Worm (Caenorhabditis elegans) whole organism, L2 larva: ENCODE data around the gene F31F6.1.

Experiments
- C34F6.9 ChIP-seq: fragments of 150-350 bp; optimal IDR thresholded peaks from 2 replicates; lab custom pipeline; 2014; ENCODE audit warnings: missing biosample characterization, missing genetic modification characterization
- F13H6.1 ChIP-seq: sonication (generic microtip); optimal IDR thresholded peaks from 2 replicates; lab custom pipeline; 2016; ENCODE audit warnings: missing genetic modification characterization, missing compliant biosample characterization
- R02D3.7 ChIP-seq: fragments of 150-350 bp; optimal IDR thresholded peaks from 2 replicates; lab custom pipeline; 2014; ENCODE audit warnings: missing biosample characterization, missing genetic modification characterization
- Y55F3AM.14 ChIP-seq: fragments of 200-800 bp; sonication (Bioruptor generic); optimal IDR thresholded peaks from 2 replicates; lab custom pipeline; 2018; ENCODE audit warnings: mild to moderate bottlenecking, missing genetic modification characterization, missing compliant biosample characterization
- ZK546.5 ChIP-seq: sonication (generic microtip); optimal IDR thresholded peaks from 2 replicates; lab custom pipeline; 2017; ENCODE audit warnings: missing biosample characterization, missing genetic modification characterization
- alr-1 ChIP-seq: fragments of 150-350 bp; optimal IDR thresholded peaks from 2 replicates; lab custom pipeline; 2014; ENCODE audit warnings: missing biosample characterization, missing genetic modification characterization
- ama-1 ChIP-seq: fragments of 150-350 bp; optimal IDR thresholded peaks from 2 replicates; lab custom pipeline; 2018; ENCODE audit warnings: inconsistent platforms
- blmp-1 ChIP-seq: sonication (generic microtip); optimal IDR thresholded peaks from 2 replicates; lab custom pipeline; 2017; ENCODE audit warnings: missing genetic modification characterization, mild to moderate bottlenecking, missing compliant biosample characterization, antibody characterized with exemption, moderate library complexity; ENCODE audit not compliant: insufficient read depth
- ceh-16 ChIP-seq: fragments of 150-350 bp; optimal IDR thresholded peaks from 2 replicates; lab custom pipeline; 2014; ENCODE audit warnings: missing biosample characterization, missing genetic modification characterization
- crh-2 ChIP-seq: sonication (generic microtip); optimal IDR thresholded peaks from 2 replicates; lab custom pipeline; 2017; ENCODE audit warnings: missing biosample characterization, missing genetic modification characterization
- dmd-4 ChIP-seq: sonication (generic microtip); optimal IDR thresholded peaks from 2 replicates; lab custom pipeline; 2017; ENCODE audit warnings: missing biosample characterization, missing genetic modification characterization
- egl-27 ChIP-seq: sonication (generic microtip); optimal IDR thresholded peaks from 3 replicates; lab custom pipeline; 2017; ENCODE audit warnings: missing biosample characterization, missing genetic modification reagents, missing genetic modification characterization
- elt-1 ChIP-seq: fragments of 150-350 bp; optimal IDR thresholded peaks from 2 replicates; lab custom pipeline; 2014; ENCODE audit warnings: missing biosample characterization, missing genetic modification characterization
- elt-3 ChIP-seq: sonication (generic microtip); optimal IDR thresholded peaks from 2 replicates; lab custom pipeline; 2017; ENCODE audit warnings: missing biosample characterization, missing genetic modification characterization
- fos-1 ChIP-seq: fragments of 150-350 bp; optimal IDR thresholded peaks from 2 replicates; lab custom pipeline; 2014; ENCODE audit warnings: missing biosample characterization, missing genetic modification characterization
- lin-11 ChIP-seq: fragments of 150-350 bp; sonication (generic microtip); optimal IDR thresholded peaks from 2 replicates; lab custom pipeline; 2014; ENCODE audit warnings: missing biosample characterization, missing genetic modification characterization, inconsistent platforms, mixed read lengths
- lin-39 ChIP-seq: fragments of 150-350 bp; optimal IDR thresholded peaks from 2 replicates; lab custom pipeline; 2014; ENCODE audit warnings: missing biosample characterization, missing genetic modification reagents, missing genetic modification characterization
- lsy-2 ChIP-seq, 2 experiments: fragments of 150-350 bp in 1 of 2; sonication (generic microtip) in 1 of 2; optimal IDR thresholded peaks; 2 replicates each; lab custom pipeline; 2014 to 2017; ENCODE audit warnings: missing biosample characterization in 2 of 2, missing genetic modification characterization in 2 of 2
- mbf-1 ChIP-seq: sonication (generic microtip); optimal IDR thresholded peaks from 2 replicates; lab custom pipeline; 2017; ENCODE audit warnings: missing biosample characterization, missing genetic modification characterization
- nhr-10 ChIP-seq: sonication (generic microtip); optimal IDR thresholded peaks from 2 replicates; lab custom pipeline; 2017; ENCODE audit warnings: missing biosample characterization, missing genetic modification characterization
- nhr-11 ChIP-seq: fragments of 150-350 bp; optimal IDR thresholded peaks from 2 replicates; lab custom pipeline; 2014; ENCODE audit warnings: missing biosample characterization, missing genetic modification characterization
- nhr-12 ChIP-seq: fragments of 150-350 bp; optimal IDR thresholded peaks from 2 replicates; lab custom pipeline; 2014; ENCODE audit warnings: missing biosample characterization, missing genetic modification characterization
- nhr-129 ChIP-seq: fragments of 150-350 bp; optimal IDR thresholded peaks from 2 replicates; lab custom pipeline; 2014; ENCODE audit warnings: missing biosample characterization, missing genetic modification characterization
- nhr-21 ChIP-seq: fragments of 150-350 bp; optimal IDR thresholded peaks from 2 replicates; lab custom pipeline; 2014; ENCODE audit warnings: missing biosample characterization, missing genetic modification characterization
- nhr-25 ChIP-seq: fragments of 150-350 bp; sonication (generic microtip); optimal IDR thresholded peaks from 3 replicates; lab custom pipeline; 2014; ENCODE audit warnings: missing biosample characterization, missing genetic modification characterization
- nhr-6 ChIP-seq: fragments of 150-350 bp; optimal IDR thresholded peaks from 2 replicates; lab custom pipeline; 2014; ENCODE audit warnings: missing biosample characterization, missing genetic modification characterization
- nhr-77 ChIP-seq: fragments of 150-350 bp; optimal IDR thresholded peaks from 2 replicates; lab custom pipeline; 2014; ENCODE audit warnings: missing biosample characterization, missing genetic modification characterization
- sem-4 ChIP-seq: fragments of 150-350 bp; optimal IDR thresholded peaks from 2 replicates; lab custom pipeline; 2014; ENCODE audit warnings: missing biosample characterization, missing genetic modification reagents, missing genetic modification characterization
- skn-1 ChIP-seq: sonication (generic microtip); optimal IDR thresholded peaks from 2 replicates; lab custom pipeline; 2017; ENCODE audit warnings: missing biosample characterization, missing genetic modification characterization
- sma-3 ChIP-seq: sonication (generic microtip); optimal IDR thresholded peaks from 2 replicates; lab custom pipeline; 2016; ENCODE audit warnings: missing genetic modification reagents, missing genetic modification characterization, missing compliant biosample characterization
- sma-9 ChIP-seq, 2 experiments: fragments of 150-350 bp in 1 of 2; sonication (generic microtip) in 1 of 2; optimal IDR thresholded peaks; 2 replicates each; lab custom pipeline; 2014 to 2016; ENCODE audit warnings: missing genetic modification characterization in 2 of 2, mild to moderate bottlenecking in 1 of 2, missing biosample characterization in 1 of 2, missing compliant biosample characterization in 1 of 2, missing genetic modification reagents in 1 of 2, moderate library complexity in 1 of 2
- snpc-4 ChIP-seq: fragments of 150-350 bp; optimal IDR thresholded peaks from 2 replicates; lab custom pipeline; 2014; ENCODE audit warnings: missing biosample characterization, missing genetic modification characterization
- unc-39 ChIP-seq: fragments of 150-350 bp; optimal IDR thresholded peaks from 2 replicates; lab custom pipeline; 2014; ENCODE audit warnings: missing biosample characterization, missing genetic modification characterization
- unc-55 ChIP-seq: fragments of 150-350 bp; sonication (generic microtip); optimal IDR thresholded peaks from 3 replicates; lab custom pipeline; 2014; ENCODE audit warnings: missing biosample characterization, missing genetic modification reagents, missing genetic modification characterization
- unc-62 ChIP-seq: fragments of 150-350 bp; optimal IDR thresholded peaks from 2 replicates; lab custom pipeline; 2014; ENCODE audit warnings: missing biosample characterization, missing genetic modification reagents, missing genetic modification characterization
- zag-1 ChIP-seq: fragments of 150-350 bp; optimal IDR thresholded peaks from 2 replicates; lab custom pipeline; 2014; ENCODE audit warnings: missing biosample characterization, missing genetic modification characterization
- ztf-1 ChIP-seq: fragments of 200-800 bp; sonication (Bioruptor generic); conservative IDR thresholded peaks from 2 replicates; pipeline ENCODE4 v1.3.6; 2022; ENCODE audit warnings: missing genetic modification characterization, missing compliant biosample characterization
- ztf-11 ChIP-seq: sonication (generic microtip); optimal IDR thresholded peaks from 2 replicates; lab custom pipeline; 2017; ENCODE audit warnings: missing biosample characterization, missing genetic modification characterization
- ztf-4 ChIP-seq: fragments of 150-350 bp; optimal IDR thresholded peaks from 2 replicates; lab custom pipeline; 2014; ENCODE audit warnings: missing biosample characterization, missing genetic modification characterization

Gene F31F6.1

DNA sequence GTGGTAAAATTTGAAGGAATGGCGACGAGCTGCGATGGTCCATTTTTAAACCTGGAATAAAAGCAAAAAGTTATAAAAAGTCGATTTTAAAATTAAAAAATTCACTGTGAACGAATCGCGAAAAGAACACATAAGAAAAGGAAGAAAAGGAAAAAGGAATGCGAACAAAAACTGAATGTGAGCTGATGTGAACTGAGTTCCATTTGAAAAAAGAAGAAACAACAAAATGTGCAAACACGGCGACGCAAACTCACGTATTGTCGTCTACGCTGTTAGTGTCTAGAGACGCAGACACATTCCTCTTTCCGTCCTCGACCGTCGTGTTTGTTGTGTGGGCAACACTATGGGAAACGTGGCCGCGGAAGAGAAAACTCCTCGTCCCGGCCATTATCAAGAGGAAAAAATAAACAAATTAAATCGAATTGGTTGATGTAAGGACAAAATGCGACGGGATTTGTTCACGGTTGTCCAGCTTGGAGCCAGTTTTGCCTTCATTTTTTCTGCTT lies 14.3 kb downstream of the F31F6.1 start, which contains the start of the genes C27C12.1 and C27C12.4 (continued):
- peak; percentile 11 for TF ChIP-seq R02D3.7
- TF ChIP-seq sem-4 (tag; lab: Kevin White, UChicago): peak; percentile 83
- peak; percentile 74 for TF ChIP-seq fos-1 (tag; lab: Kevin White, UChicago)
- TF ChIP-seq egl-27 (tag; lab: Kevin White, UChicago): peak; percentile 79
- peak; percentile 89 for TF ChIP-seq lin-11
- peak; percentile 85 for TF ChIP-seq nhr-21 (tag; lab: Kevin White, UChicago)
- peak; percentile 87 for TF ChIP-seq sma-3 (GFP tag; lab: Kevin White, UChicago)
- no peak for TF ChIP-seq elt-3 (tag; lab: Kevin White, UChicago)
- TF ChIP-seq nhr-10: no peak
- peak; percentile 70 for TF ChIP-seq nhr-6 (tag; lab: Kevin White, UChicago)
- TF ChIP-seq skn-1 (tag; lab: Kevin White, UChicago): peak; percentile 91
- peak; percentile 93 for TF ChIP-seq nhr-129 (tag; lab: Kevin White, UChicago)

DNA sequence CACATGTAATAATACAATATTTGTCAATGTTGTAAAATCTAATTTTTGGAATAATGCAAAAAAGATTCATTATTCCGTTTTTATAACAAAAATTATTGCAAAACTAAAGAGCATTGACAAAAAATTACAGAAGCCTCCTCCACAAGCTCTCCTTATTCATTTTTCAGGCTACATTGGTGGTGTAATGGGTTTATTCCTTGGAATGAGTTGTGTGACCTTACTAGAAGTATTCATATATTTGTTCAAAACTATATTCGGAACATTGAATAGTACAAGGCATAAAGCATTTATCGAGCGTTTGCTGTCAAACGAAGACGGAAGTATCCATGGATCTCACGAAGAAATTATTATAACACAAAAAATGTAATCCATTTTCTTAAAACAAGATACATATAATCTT lies 16.2 kb downstream of the F31F6.1 start:
- TF ChIP-seq C34F6.9 (tag; lab: Kevin White, UChicago) (no peak), unc-62 (GFP tag; lab: Kevin White, UChicago) (no peak), lin-39 (tag; lab: Kevin White, UChicago) (no peak), Y55F3AM.14 (GFP tag; lab: Kevin White, UChicago) (no peak), nhr-11 (tag; lab: Kevin White, UChicago) (no peak), sma-3 (GFP tag; lab: Kevin White, UChicago) (no peak), elt-1 (tag; lab: Kevin White, UChicago) (no peak), alr-1 (tag; lab: Kevin White, UChicago) (no peak), nhr-6 (tag; lab: Kevin White, UChicago) (no peak), ztf-1 (GFP tag; lab: Robert Waterston, UW) (no peak), ztf-11 (tag; lab: Kevin White, UChicago) (no peak), nhr-77 (tag; lab: Kevin White, UChicago) (no peak), unc-55 (GFP tag; lab: Kevin White, UChicago) (no peak), F13H6.1 (tag; lab: Kevin White, UChicago) (no peak), egl-27 (tag; lab: Kevin White, UChicago) (no peak), ZK546.5 (no peak), sma-9 (GFP tag; optimal IDR thresholded peaks at IDR 0.05; lab: Kevin White, UChicago) (no peak), sma-9 (tag; optimal IDR thresholded peaks at IDR 0.05; lab: Kevin White, UChicago) (no peak), nhr-10 (no peak), ceh-16 (no peak)

DNA sequence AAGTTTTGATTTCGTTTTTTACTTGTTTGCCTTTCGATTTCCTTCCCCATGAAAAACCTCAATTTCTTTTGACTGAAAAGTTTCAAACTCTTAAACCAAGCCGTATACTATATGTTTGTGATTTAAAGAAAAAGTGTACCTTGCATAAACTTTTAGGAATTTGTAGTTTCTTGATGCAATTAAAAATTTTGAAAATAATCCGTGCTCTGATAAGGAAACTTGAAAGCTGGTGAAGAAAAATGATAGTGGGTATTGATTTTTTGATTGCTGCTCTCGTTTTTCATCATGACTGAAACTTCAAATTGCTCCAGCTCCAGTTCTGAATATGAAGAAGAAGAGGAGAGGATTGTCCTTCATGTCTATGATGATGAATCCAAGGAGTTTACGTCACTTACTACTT lies 19.0 kb downstream of the F31F6.1 start, which contains the start of gene acd-3:
TSS of gene acd-3 (plus strand) at position 222 of the 400 bp plus-strand sequence.
- no peak for TF ChIP-seq blmp-1
- TF ChIP-seq alr-1 (tag; lab: Kevin White, UChicago): no peak
- TF ChIP-seq crh-2 (tag; lab: Kevin White, UChicago): peak; percentile 34
- peak; percentile 50 for TF ChIP-seq fos-1 (tag; lab: Kevin White, UChicago)
- TF ChIP-seq unc-39 (tag; lab: Kevin White, UChicago): no peak
- no peak for TF ChIP-seq nhr-12 (tag; lab: Kevin White, UChicago)

DNA sequence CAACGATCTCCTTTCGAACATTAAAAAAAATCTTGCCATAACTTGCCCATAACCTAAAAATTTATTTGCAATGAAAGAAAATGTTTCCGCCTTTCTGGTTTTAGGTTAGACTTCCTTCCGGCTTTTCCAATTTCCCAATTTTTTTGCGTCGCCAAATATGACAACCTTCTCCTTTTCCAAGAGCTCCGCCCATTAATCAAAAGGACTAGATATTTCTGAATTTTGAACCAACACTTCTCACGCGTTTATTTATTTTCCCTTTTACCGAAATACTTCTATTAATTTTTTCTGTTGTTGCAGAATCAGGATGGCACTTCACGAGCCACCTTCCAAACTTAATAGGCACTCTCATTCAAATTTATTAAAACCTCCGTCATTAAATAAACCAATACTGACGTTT lies 22.5 kb downstream of the F31F6.1 start, which contains the start of gene egrh-1:
TSS of gene egrh-1 (plus strand) at position 301 of the 400 bp plus-strand sequence.
- no peak for TF ChIP-seq nhr-12 (tag; lab: Kevin White, UChicago)
- TF ChIP-seq ztf-4 (tag; lab: Kevin White, UChicago): no peak
- TF ChIP-seq unc-55 (GFP tag; lab: Kevin White, UChicago): no peak
- TF ChIP-seq egl-27 (tag; lab: Kevin White, UChicago): no peak
- TF ChIP-seq F13H6.1 (tag; lab: Kevin White, UChicago): no peak
- no peak for TF ChIP-seq snpc-4 (tag; lab: Kevin White, UChicago)
- no peak for TF ChIP-seq alr-1 (tag; lab: Kevin White, UChicago)
- TF ChIP-seq lin-39 (tag; lab: Kevin White, UChicago): no peak
- no peak for TF ChIP-seq nhr-25 (tag; lab: Kevin White, UChicago)
- TF ChIP-seq Y55F3AM.14 (GFP tag; lab: Kevin White, UChicago): no peak
- no peak for TF ChIP-seq nhr-129 (tag; lab: Kevin White, UChicago)
- no peak for TF ChIP-seq ama-1 (lab: Kevin White, UChicago)
- TF ChIP-seq mbf-1: no peak
- TF ChIP-seq dmd-4 (tag; lab: Kevin White, UChicago): no peak
- TF ChIP-seq nhr-77 (tag; lab: Kevin White, UChicago): no peak
- no peak for TF ChIP-seq elt-1 (tag; lab: Kevin White, UChicago)
- no peak for TF ChIP-seq lsy-2 (tag; optimal IDR thresholded peaks at IDR 0.05; lab: Kevin White, UChicago)
- TF ChIP-seq sem-4 (tag; lab: Kevin White, UChicago): no peak
- no peak for TF ChIP-seq zag-1
- TF ChIP-seq blmp-1: no peak
